Worm (Caenorhabditis elegans) whole organism, L2 larva: ENCODE results near the gene C06B3.1.

Experiments used
- R02D3.7 ChIP-seq: fragments of 150-350 bp; optimal IDR thresholded peaks from 2 replicates; lab custom pipeline; 2014; ENCODE audit warnings: missing biosample characterization, missing genetic modification characterization
- ama-1 ChIP-seq: fragments of 150-350 bp; optimal IDR thresholded peaks from 2 replicates; lab custom pipeline; 2018; ENCODE audit warnings: inconsistent platforms
- lin-39 ChIP-seq: fragments of 150-350 bp; optimal IDR thresholded peaks from 2 replicates; lab custom pipeline; 2014; ENCODE audit warnings: missing biosample characterization, missing genetic modification reagents, missing genetic modification characterization
- mbf-1 ChIP-seq: sonication (generic microtip); optimal IDR thresholded peaks from 2 replicates; lab custom pipeline; 2017; ENCODE audit warnings: missing biosample characterization, missing genetic modification characterization
- nhr-12 ChIP-seq: fragments of 150-350 bp; optimal IDR thresholded peaks from 2 replicates; lab custom pipeline; 2014; ENCODE audit warnings: missing biosample characterization, missing genetic modification characterization
- nhr-129 ChIP-seq: fragments of 150-350 bp; optimal IDR thresholded peaks from 2 replicates; lab custom pipeline; 2014; ENCODE audit warnings: missing biosample characterization, missing genetic modification characterization
- nhr-237 ChIP-seq: fragments of 150-350 bp; optimal IDR thresholded peaks from 2 replicates; lab custom pipeline; 2014; ENCODE audit warnings: missing biosample characterization, missing genetic modification characterization
- unc-62 ChIP-seq: fragments of 150-350 bp; optimal IDR thresholded peaks from 2 replicates; lab custom pipeline; 2014; ENCODE audit warnings: missing biosample characterization, missing genetic modification reagents, missing genetic modification characterization
- ztf-4 ChIP-seq: fragments of 150-350 bp; optimal IDR thresholded peaks from 2 replicates; lab custom pipeline; 2014; ENCODE audit warnings: missing biosample characterization, missing genetic modification characterization

DNA sequence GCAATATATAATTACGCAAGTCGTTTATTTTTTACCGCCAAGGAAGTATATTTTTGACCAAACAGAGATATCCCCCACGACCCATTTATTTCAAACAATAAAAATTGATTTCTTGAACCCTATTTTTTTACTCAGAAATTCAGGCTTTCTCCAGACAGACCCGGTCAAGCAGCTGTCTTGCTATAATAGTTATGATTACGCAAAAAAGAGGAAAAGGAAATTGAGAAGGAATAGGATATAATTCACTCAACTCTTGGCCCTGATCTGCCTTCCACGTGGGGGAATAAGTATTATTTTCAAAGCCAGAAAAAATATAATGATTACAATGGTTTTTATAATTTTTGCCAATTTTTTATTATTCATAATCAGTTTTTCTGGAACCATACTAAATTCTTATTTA is 45.5 kb upstream of the C06B3.1 start, which contains the start of gene srx-136:
- no peak for TF ChIP-seq nhr-12
- no peak for TF ChIP-seq nhr-237 (tag; lab: Kevin White, UChicago)
- no peak for TF ChIP-seq unc-62 (GFP tag; lab: Kevin White, UChicago)
- no peak for TF ChIP-seq R02D3.7 (tag; lab: Kevin White, UChicago)
- no peak for TF ChIP-seq mbf-1 (tag; lab: Kevin White, UChicago)
- TF ChIP-seq nhr-129 (tag; lab: Kevin White, UChicago) = no peak
- no peak for TF ChIP-seq ama-1 (lab: Kevin White, UChicago)
- no peak for TF ChIP-seq lin-39 (tag; lab: Kevin White, UChicago)
- TF ChIP-seq ztf-4 (tag; lab: Kevin White, UChicago) = no peak
